Fruit fly (Drosophila melanogaster) whole organism, embryonic: Measurements from ENCODE around the gene CG42541.

Source experiments
- CG11093 ChIP-seq: fragments of 200-800 bp; sonication (Bioruptor generic); IDR thresholded peaks from 3 replicates; pipeline ENCODE4 v1.3.6; 2022; ENCODE audit warnings: missing biosample characterization, missing genetic modification characterization
- CG11560 ChIP-seq: fragments of 200-800 bp; sonication (Bioruptor generic); IDR thresholded peaks from 3 replicates; pipeline ENCODE4 v1.3.6; 2022; ENCODE audit warnings: missing biosample characterization, missing genetic modification characterization
- CG12236 ChIP-seq: fragments of 200-800 bp; sonication (Bioruptor generic); optimal IDR thresholded peaks from 2 replicates; lab custom pipeline; 2016; ENCODE audit warnings: missing biosample characterization, missing genetic modification characterization
- CG13775 ChIP-seq: fragments of 200-800 bp; sonication (Bioruptor generic); optimal IDR thresholded peaks from 3 replicates; lab custom pipeline; 2017; ENCODE audit warnings: missing biosample characterization, mild to moderate bottlenecking, missing genetic modification characterization
- CG14667 ChIP-seq: fragments of 200-800 bp; sonication (Bioruptor generic); IDR thresholded peaks from 2 replicates; pipeline ENCODE4 v1.3.6; 2022; ENCODE audit warnings: missing biosample characterization, missing genetic modification characterization
- CG15514 ChIP-seq: fragments of 200-800 bp; sonication (Bioruptor generic); optimal IDR thresholded peaks from 3 replicates; lab custom pipeline; 2017; ENCODE audit warnings: missing biosample characterization, missing genetic modification characterization, mild to moderate bottlenecking, moderate library complexity, missing genetic modification reagents
- CG1603 ChIP-seq: fragments of 200-800 bp; sonication (Bioruptor generic); optimal IDR thresholded peaks from 2 replicates; lab custom pipeline; 2019; ENCODE audit warnings: missing biosample characterization, mild to moderate bottlenecking, missing genetic modification characterization, moderate library complexity
- CG17802 ChIP-seq: fragments of 200-800 bp; sonication (Bioruptor generic); optimal IDR thresholded peaks from 2 replicates; lab custom pipeline; 2018; ENCODE audit warnings: missing biosample characterization, mild to moderate bottlenecking, missing genetic modification characterization, moderate library complexity
- CG18476 ChIP-seq: fragments of 200-800 bp; sonication (Bioruptor generic); optimal IDR thresholded peaks from 2 replicates; lab custom pipeline; 2016; ENCODE audit warnings: missing biosample characterization, mild to moderate bottlenecking, missing genetic modification characterization
- CG18599 ChIP-seq: fragments of 200-800 bp; sonication (Bioruptor generic); optimal IDR thresholded peaks from 3 replicates; lab custom pipeline; 2017; ENCODE audit warnings: missing biosample characterization, missing genetic modification characterization, mild to moderate bottlenecking, moderate library complexity, missing genetic modification reagents
- CG30403 ChIP-seq: fragments of 200-800 bp; sonication (Bioruptor generic); optimal IDR thresholded peaks from 3 replicates; lab custom pipeline; 2016; ENCODE audit warnings: missing biosample characterization, missing genetic modification characterization
- CG31388 ChIP-seq: fragments of 200-800 bp; sonication (Bioruptor generic); optimal IDR thresholded peaks from 2 replicates; lab custom pipeline; 2016; ENCODE audit warnings: missing biosample characterization, missing genetic modification characterization
- CG3407 ChIP-seq: fragments of 200-800 bp; sonication (Bioruptor generic); optimal IDR thresholded peaks from 2 replicates; lab custom pipeline; 2018; ENCODE audit warnings: missing biosample characterization, mild to moderate bottlenecking, missing genetic modification characterization
- CG3995 ChIP-seq: fragments of 200-800 bp; sonication (Bioruptor generic); optimal IDR thresholded peaks from 3 replicates; lab custom pipeline; 2016; ENCODE audit warnings: missing biosample characterization, missing genetic modification characterization
- CG4707 ChIP-seq: fragments of 200-800 bp; sonication (Bioruptor generic); optimal IDR thresholded peaks from 2 replicates; lab custom pipeline; 2018; ENCODE audit warnings: missing biosample characterization, mild to moderate bottlenecking, missing genetic modification characterization, moderate library complexity
- CG4730 ChIP-seq: fragments of 200-800 bp; sonication (Bioruptor generic); IDR thresholded peaks from 2 replicates; pipeline ENCODE4 v1.3.6; 2022; ENCODE audit warnings: missing biosample characterization, missing genetic modification characterization
- CG5180 ChIP-seq: fragments of 200-800 bp; sonication (Bioruptor generic); optimal IDR thresholded peaks from 3 replicates; lab custom pipeline; 2017; ENCODE audit warnings: missing biosample characterization, missing genetic modification characterization, mild to moderate bottlenecking, moderate library complexity, missing genetic modification reagents
- CG6689 ChIP-seq: fragments of 200-800 bp; sonication (Bioruptor generic); IDR thresholded peaks from 2 replicates; pipeline ENCODE4 v1.3.6; 2022; ENCODE audit warnings: missing biosample characterization, missing genetic modification characterization
- CG6765 ChIP-seq: fragments of 200-800 bp; sonication (Bioruptor generic); optimal IDR thresholded peaks from 3 replicates; lab custom pipeline; 2017; ENCODE audit warnings: missing biosample characterization, mild to moderate bottlenecking, missing genetic modification characterization
- CG6813 ChIP-seq: fragments of 200-800 bp; sonication (Bioruptor generic); optimal IDR thresholded peaks from 2 replicates; lab custom pipeline; 2017; ENCODE audit warnings: missing biosample characterization, missing genetic modification characterization, mild to moderate bottlenecking, moderate library complexity, missing genetic modification reagents
- CG7987 ChIP-seq: fragments of 200-800 bp; sonication (Bioruptor generic); optimal IDR thresholded peaks from 2 replicates; lab custom pipeline; 2018; ENCODE audit warnings: missing biosample characterization, mild to moderate bottlenecking, missing genetic modification characterization, moderate library complexity
- CG8388 ChIP-seq: fragments of 200-800 bp; sonication (Bioruptor generic); optimal IDR thresholded peaks from 2 replicates; lab custom pipeline; 2019; ENCODE audit warnings: missing biosample characterization, mild to moderate bottlenecking, missing genetic modification characterization, moderate library complexity
- CG8924 ChIP-seq: fragments of 200-800 bp; optimal IDR thresholded peaks from 3 replicates; lab custom pipeline; 2019; ENCODE audit warnings: missing biosample characterization, mild to moderate bottlenecking, missing genetic modification characterization, moderate library complexity
- CG9727 ChIP-seq: fragments of 200-800 bp; sonication (Bioruptor generic); optimal IDR thresholded peaks from 3 replicates; lab custom pipeline; 2017; ENCODE audit warnings: missing biosample characterization, mild to moderate bottlenecking, missing genetic modification characterization
- CG9797 ChIP-seq: fragments of 200-800 bp; sonication (Bioruptor generic); optimal IDR thresholded peaks from 3 replicates; lab custom pipeline; 2018; ENCODE audit warnings: missing biosample characterization, mild to moderate bottlenecking, missing genetic modification characterization
- CG9817 ChIP-seq: fragments of 200-800 bp; sonication (Bioruptor generic); optimal IDR thresholded peaks from 2 replicates; lab custom pipeline; 2018; ENCODE audit warnings: missing biosample characterization, mild to moderate bottlenecking, missing genetic modification characterization, moderate library complexity
- Dfd ChIP-seq, 2 experiments: fragments of >200 bp; optimal IDR thresholded peaks; 2 replicates each; lab custom pipeline; 2017; ENCODE audit warnings: missing biosample characterization in 2 of 2, missing genetic modification characterization in 2 of 2
- Doc2 ChIP-seq: fragments of 200-800 bp; sonication (Bioruptor generic); IDR thresholded peaks from 2 replicates; pipeline ENCODE4 v1.3.6; 2022; ENCODE audit warnings: missing biosample characterization, missing genetic modification characterization
- Drgx ChIP-seq: fragments of 200-800 bp; sonication (Bioruptor generic); IDR thresholded peaks from 2 replicates; pipeline ENCODE4 v1.3.6; 2022; ENCODE audit warnings: missing biosample characterization, missing genetic modification characterization
- Gsc ChIP-seq: fragments of 200-800 bp; sonication (Bioruptor generic); IDR thresholded peaks from 2 replicates; pipeline ENCODE4 v1.3.6; 2022; ENCODE audit warnings: missing biosample characterization, missing genetic modification characterization
- Hr78 ChIP-seq, 2 experiments: fragments of 200-800 bp in 1 of 2; fragments of >200 bp in 1 of 2; sonication (Bioruptor generic) in 1 of 2; optimal IDR thresholded peaks; 2 replicates each; lab custom pipeline; 2017 to 2019; ENCODE audit warnings: missing biosample characterization in 2 of 2, missing genetic modification characterization in 2 of 2, mild to moderate bottlenecking in 1 of 2, moderate library complexity in 1 of 2
- Med ChIP-seq: fragments of 200-800 bp; sonication (Bioruptor generic); peaks from one replicate; lab custom pipeline; 2016; ENCODE audit warnings: missing biosample characterization, missing genetic modification characterization, mild to moderate bottlenecking, inconsistent platforms, moderate library complexity
- Mes4 ChIP-seq: fragments of 200-800 bp; sonication (Bioruptor generic); optimal IDR thresholded peaks from 2 replicates; lab custom pipeline; 2016; ENCODE audit warnings: missing biosample characterization, missing genetic modification characterization
- Xbp1 ChIP-seq: fragments of 200-800 bp; sonication (Bioruptor generic); optimal IDR thresholded peaks from 3 replicates; lab custom pipeline; 2016; ENCODE audit warnings: missing biosample characterization, mild to moderate bottlenecking, missing genetic modification characterization
- ato ChIP-seq: fragments of 200-800 bp; sonication (Bioruptor generic); IDR thresholded peaks from 2 replicates; pipeline ENCODE4 v1.3.6; 2022; ENCODE audit warnings: missing biosample characterization, missing genetic modification characterization; ENCODE audit not compliant: partially characterized antibody
- cas ChIP-seq: fragments of 200-800 bp; sonication (Bioruptor generic); IDR thresholded peaks from 2 replicates; pipeline ENCODE4 v1.3.6; 2022; ENCODE audit warnings: missing biosample characterization, missing genetic modification characterization
- dmrt99B ChIP-seq: fragments of 200-800 bp; sonication (Bioruptor generic); optimal IDR thresholded peaks from 2 replicates; lab custom pipeline; 2018; ENCODE audit warnings: missing biosample characterization, mild to moderate bottlenecking, missing genetic modification characterization, moderate library complexity
- dysf ChIP-seq: fragments of 200-800 bp; sonication (Bioruptor generic); IDR thresholded peaks from 3 replicates; pipeline ENCODE4 v1.3.6; 2022; ENCODE audit warnings: missing biosample characterization, missing genetic modification characterization
- emc ChIP-seq: fragments of 200-800 bp; sonication (Bioruptor generic); optimal IDR thresholded peaks from 2 replicates; lab custom pipeline; 2016; ENCODE audit warnings: missing biosample characterization, missing genetic modification characterization
- esg ChIP-seq: fragments of 200-800 bp; sonication (Bioruptor generic); conservative IDR thresholded peaks from 2 replicates; pipeline ENCODE4 v1.3.6; 2022; ENCODE audit warnings: missing biosample characterization, missing genetic modification characterization
- grn ChIP-seq: fragments of 200-800 bp; sonication (Bioruptor generic); optimal IDR thresholded peaks from 3 replicates; lab custom pipeline; 2017; ENCODE audit warnings: missing biosample characterization, missing genetic modification characterization
- klu ChIP-seq: fragments of 200-800 bp; sonication (Bioruptor generic); IDR thresholded peaks from 2 replicates; pipeline ENCODE4 v1.3.6; 2022; ENCODE audit warnings: missing biosample characterization, missing genetic modification characterization
- lmd ChIP-seq: fragments of 200-800 bp; sonication (Bioruptor generic); IDR thresholded peaks from 2 replicates; pipeline ENCODE4 v1.3.6; 2022; ENCODE audit warnings: missing biosample characterization, missing genetic modification characterization
- org-1 ChIP-seq: fragments of 200-800 bp; sonication (Bioruptor generic); optimal IDR thresholded peaks from 2 replicates; lab custom pipeline; 2017; ENCODE audit warnings: missing biosample characterization, missing genetic modification characterization
- pita ChIP-seq: fragments of 200-800 bp; sonication (Bioruptor generic); optimal IDR thresholded peaks from 2 replicates; lab custom pipeline; 2017; ENCODE audit warnings: missing biosample characterization, mild to moderate bottlenecking, missing genetic modification characterization
- ranshi ChIP-seq: fragments of 200-800 bp; sonication (Bioruptor generic); IDR thresholded peaks from 2 replicates; pipeline ENCODE4 v1.3.6; 2022; ENCODE audit warnings: missing biosample characterization, missing genetic modification characterization
- run ChIP-seq: fragments of 200-800 bp; sonication (Bioruptor generic); optimal IDR thresholded peaks from 3 replicates; lab custom pipeline; 2018; ENCODE audit warnings: missing biosample characterization, mild to moderate bottlenecking, missing genetic modification characterization
- sens ChIP-seq: fragments of 200-800 bp; sonication (Bioruptor generic); peaks from one replicate; lab custom pipeline; 2016; ENCODE audit warnings: missing biosample characterization, missing genetic modification characterization
- tgo ChIP-seq: fragments of 200-800 bp; sonication (Bioruptor generic); IDR thresholded peaks from 3 replicates; pipeline ENCODE4 v1.3.6; 2022; ENCODE audit warnings: missing biosample characterization, missing genetic modification characterization
- vnd ChIP-seq: fragments of 200-800 bp; sonication (Bioruptor generic); IDR thresholded peaks from 3 replicates; pipeline ENCODE4 v1.3.6; 2022; ENCODE audit warnings: missing biosample characterization, missing genetic modification characterization; ENCODE audit not compliant: partially characterized antibody
- zen ChIP-seq: fragments of 200-800 bp; sonication (Bioruptor generic); optimal IDR thresholded peaks from 3 replicates; lab custom pipeline; 2018; ENCODE audit warnings: missing biosample characterization, mild to moderate bottlenecking, missing genetic modification characterization, moderate library complexity

The CG42541 gene

DNA sequence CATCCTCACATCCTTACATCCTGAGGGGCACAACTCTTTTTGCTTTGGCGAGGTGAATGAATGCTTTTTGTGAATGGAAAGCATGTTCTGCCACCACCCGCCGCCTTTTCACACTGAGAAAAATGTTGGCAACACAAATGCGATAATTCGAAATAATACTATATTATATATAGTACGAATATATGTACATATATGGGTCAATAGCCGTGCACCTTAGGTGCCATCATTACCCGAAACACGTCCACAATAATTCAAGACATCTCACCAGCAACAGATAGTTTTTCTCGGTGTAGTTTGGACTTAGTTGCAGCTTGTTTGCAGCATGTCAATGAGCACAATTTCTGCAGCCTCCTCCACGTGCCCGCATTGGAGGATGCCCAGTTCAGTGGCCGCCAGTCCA lies 1.3 kb upstream of the CG42541 start (continued):
- TF ChIP-seq CG5180 (GFP tag; lab: Kevin White, UChicago) (peak; percentile 7), org-1 (no peak), CG4707 (no peak), CG18599 (GFP tag; lab: Kevin White, UChicago) (peak; percentile 3), ranshi (GFP tag; lab: Robert Waterston, UW) (0 out of 2 replicates have a peak, but pooled peaks have one; percentile 33), Hr78 (GFP tag; optimal IDR thresholded peaks at IDR 0.05; lab: Kevin White, UChicago) (no peak), CG18476 (GFP tag; lab: Kevin White, UChicago) (no peak), CG8388 (GFP tag; lab: Kevin White, UChicago) (peak; percentile 28), vnd (no peak), CG13775 (no peak), CG3995 (GFP tag; lab: Kevin White, UChicago) (no peak), CG1603 (tag; lab: Kevin White, UChicago) (peak; percentile 44), CG11560 (tag; lab: Robert Waterston, UW) (no peak), pita (GFP tag; lab: Kevin White, UChicago) (no peak), cas (GFP tag; lab: Robert Waterston, UW) (no peak), CG3407 (GFP tag; lab: Kevin White, UChicago) (no peak), Drgx (GFP tag; lab: Robert Waterston, UW) (peak; percentile 74), CG9727 (GFP tag; lab: Kevin White, UChicago) (no peak), Mes4 (GFP tag; lab: Kevin White, UChicago) (no peak), CG6813 (GFP tag; lab: Kevin White, UChicago) (no peak), Xbp1 (GFP tag; lab: Kevin White, UChicago) (peak; percentile 27), Gsc (GFP tag; lab: Robert Waterston, UW) (no peak), sens (peak; percentile 14), CG8924 (peak; percentile 13), CG17802 (tag; lab: Kevin White, UChicago) (no peak), CG12236 (GFP tag; lab: Kevin White, UChicago) (no peak), CG31388 (no peak), CG9797 (GFP tag; lab: Kevin White, UChicago) (no peak), run (no peak), dmrt99B (tag; lab: Kevin White, UChicago) (peak; percentile 61), CG6765 (GFP tag; lab: Kevin White, UChicago) (no peak), CG9817 (tag; lab: Kevin White, UChicago) (peak; percentile 2), ato (no peak), CG4730 (GFP tag; lab: Robert Waterston, UW) (no peak), Dfd (GFP tag; optimal IDR thresholded peaks at IDR 0.05; lab: Kevin White, UChicago) (no peak), CG7987 (GFP tag; lab: Kevin White, UChicago) (no peak), emc (GFP tag; lab: Kevin White, UChicago) (no peak), Med (peak; percentile 68), CG11093 (GFP tag; lab: Robert Waterston, UW) (0 out of 3 replicates have a peak, but pooled peaks have one; percentile 37), lmd (GFP tag; lab: Robert Waterston, UW) (0 out of 2 replicates have a peak, but pooled peaks have one; percentile 15), zen (tag; lab: Kevin White, UChicago) (peak; percentile 12), CG14667 (GFP tag; lab: Robert Waterston, UW) (peak; percentile 25; the same call in 1 of the 2 replicates), tgo (GFP tag; lab: Robert Waterston, UW) (peak; percentile 25; the same call in 1 of the 3 replicates), CG30403 (GFP tag; lab: Kevin White, UChicago) (peak; percentile 16), esg (0 out of 2 replicates have a peak, but pooled peaks have one; percentile 8), klu (GFP tag; lab: Robert Waterston, UW) (no peak), Doc2 (no peak), dysf (GFP tag; lab: Robert Waterston, UW) (0 out of 3 replicates have a peak, but pooled peaks have one; percentile 31), CG6689 (GFP tag; lab: Robert Waterston, UW) (peak; percentile 42; the same call in 1 of the 2 replicates), grn (GFP tag; lab: Kevin White, UChicago) (no peak), CG15514 (GFP tag; lab: Kevin White, UChicago) (peak; percentile 24)
